Worm (Caenorhabditis elegans) whole organism, early embryonic: Measurements from ENCODE around the gene nas-3.

Source experiments
- B0310.2 ChIP-seq: sonication (generic microtip); optimal IDR thresholded peaks from 2 replicates; lab custom pipeline; 2016; ENCODE audit warnings: mild to moderate bottlenecking, missing genetic modification characterization, missing compliant biosample characterization
- F13C5.2 ChIP-seq: sonication (generic microtip); optimal IDR thresholded peaks from 2 replicates; lab custom pipeline; 2017; ENCODE audit warnings: mild to moderate bottlenecking, missing genetic modification characterization, inconsistent platforms, missing compliant biosample characterization
- aly-1 ChIP-seq: sonication (generic microtip); optimal IDR thresholded peaks from 2 replicates; lab custom pipeline; 2016; ENCODE audit warnings: missing genetic modification characterization, missing compliant biosample characterization
- ama-1 ChIP-seq: fragments of 150-350 bp; optimal IDR thresholded peaks from 2 replicates; lab custom pipeline; 2014
- ceh-13 ChIP-seq: fragments of 200-800 bp; sonication (Bioruptor generic); optimal IDR thresholded peaks from 2 replicates; lab custom pipeline; 2018; ENCODE audit warnings: mild to moderate bottlenecking, missing genetic modification characterization, missing compliant biosample characterization
- ets-7 ChIP-seq: sonication (generic microtip); optimal IDR thresholded peaks from 2 replicates; lab custom pipeline; 2016; ENCODE audit warnings: missing genotype, missing genetic modification characterization, missing compliant biosample characterization
- hmg-4 ChIP-seq: fragments of 200-800 bp; sonication (Bioruptor generic); optimal IDR thresholded peaks from 2 replicates; lab custom pipeline; 2018; ENCODE audit warnings: mild to moderate bottlenecking, missing genetic modification characterization, missing compliant biosample characterization
- hnd-1 ChIP-seq: sonication (generic microtip); optimal IDR thresholded peaks from 2 replicates; lab custom pipeline; 2016; ENCODE audit warnings: missing genetic modification characterization, missing compliant biosample characterization
- scrt-1 ChIP-seq: fragments of 200-800 bp; sonication (Bioruptor generic); IDR thresholded peaks from 2 replicates; pipeline ENCODE4 v1.3.6; 2022; ENCODE audit warnings: missing genetic modification characterization, missing compliant biosample characterization
- tra-4 ChIP-seq: sonication (generic microtip); optimal IDR thresholded peaks from 2 replicates; lab custom pipeline; 2017; ENCODE audit warnings: missing genetic modification characterization, missing compliant biosample characterization

DNA sequence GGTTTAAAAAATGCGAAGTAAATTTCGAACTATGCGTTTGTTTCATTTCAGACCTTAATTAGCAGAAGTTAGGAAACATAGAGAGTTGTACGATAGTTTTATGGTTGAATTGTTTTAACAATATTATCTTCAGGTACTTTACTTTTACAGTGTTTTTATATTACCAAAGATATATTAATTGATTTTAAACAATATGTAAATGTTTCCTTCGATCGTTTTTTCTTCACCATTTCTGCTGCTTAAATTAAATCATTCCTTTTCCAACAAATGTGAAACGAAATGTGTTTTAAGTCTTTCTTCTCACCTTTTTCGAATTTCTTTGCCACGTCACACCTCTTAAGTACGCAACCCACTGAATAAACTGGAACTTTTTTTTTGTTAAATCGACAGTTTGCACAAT is 24.6 kb upstream of the nas-3 start:
- TF ChIP-seq hnd-1 (tag; lab: Kevin White, UChicago), result no peak
- no peak for TF ChIP-seq aly-1 (tag; lab: Kevin White, UChicago)
- no peak for TF ChIP-seq B0310.2 (tag; lab: Kevin White, UChicago)
- no peak for TF ChIP-seq ets-7 (tag; lab: Kevin White, UChicago)
- no peak for TF ChIP-seq hmg-4
- no peak for TF ChIP-seq tra-4
- TF ChIP-seq ama-1 (lab: Kevin White, UChicago), result no peak
- no peak for TF ChIP-seq scrt-1 (GFP tag; lab: Robert Waterston, UW)
- no peak for TF ChIP-seq ceh-13 (GFP tag; lab: Kevin White, UChicago)
- TF ChIP-seq F13C5.2 (tag; lab: Kevin White, UChicago), result no peak
